Fruit fly (Drosophila melanogaster): ENCODE data around the gene RnpS1.

The RnpS1 gene

dm6 chr3R:9600558-9600959 is 48.7 kb downstream of the RnpS1 start (continued):
- TF ChIP-seq zf30C (GFP tag; optimal IDR thresholded peaks at IDR 0.05) (no peak), CG6175 (GFP tag; IDR thresholded peaks at IDR 0.05) (no peak), CG9727 (GFP tag; optimal IDR thresholded peaks at IDR 0.05) (peak; percentile 72), CG17912 (GFP tag; optimal IDR thresholded peaks at IDR 0.05) (no peak), D19B (GFP tag; optimal IDR thresholded peaks at IDR 0.05) (peak; percentile 41), CG8924 (tag; optimal IDR thresholded peaks at IDR 0.05) (peak; percentile 54), CG8089 (GFP tag; optimal IDR thresholded peaks at IDR 0.05) (no peak), CG8290 (GFP tag; optimal IDR thresholded peaks at IDR 0.05) (no peak), CG8290 (tag; optimal IDR thresholded peaks at IDR 0.05) (peak in 1 of 2 experiments; percentile 0), zfh1 (GFP tag; IDR thresholded peaks at IDR 0.05) (no peak), CG1832 (GFP tag; optimal IDR thresholded peaks at IDR 0.05) (no peak), CG14860 (GFP tag; IDR thresholded peaks at IDR 0.05; ENCODE audit: partially characterized antibody) (no peak), Nf-YC (tag; optimal IDR thresholded peaks at IDR 0.05) (no peak), CG31365 (tag; optimal IDR thresholded peaks at IDR 0.05) (no peak), Abd-B (GFP tag; optimal IDR thresholded peaks at IDR 0.05) (no peak), chm (GFP tag; IDR thresholded peaks at IDR 0.05) (no peak), tx (GFP tag; optimal IDR thresholded peaks at IDR 0.05) (no peak), B-H1 (GFP tag; IDR thresholded peaks at IDR 0.05) (peak; percentile 27; the same call in 1 of the 3 replicates), fd102C (GFP tag; optimal IDR thresholded peaks at IDR 0.05) (no peak), CG9876 (GFP tag; optimal IDR thresholded peaks at IDR 0.05) (no peak), row (GFP tag; IDR thresholded peaks at IDR 0.05) (0 out of 3 replicates have a peak, but pooled peaks have one; percentile 14), CG4820 (GFP tag; optimal IDR thresholded peaks at IDR 0.05) (no peak), schlank (tag; optimal IDR thresholded peaks at IDR 0.05) (no peak), HLHmδ (GFP tag; optimal IDR thresholded peaks at IDR 0.05) (no peak), CG12104 (GFP tag; optimal IDR thresholded peaks at IDR 0.05) (peak; percentile 40), CG6272 (GFP tag; IDR thresholded peaks at IDR 0.05) (no peak), CG8478 (optimal IDR thresholded peaks at IDR 0.05) (no peak), ERR (GFP tag; optimal IDR thresholded peaks at IDR 0.05) (no peak), H2.0 (GFP tag; IDR thresholded peaks at IDR 0.05) (no peak), CG1647 (GFP tag; optimal IDR thresholded peaks at IDR 0.05) (no peak), croc (GFP tag; conservative IDR thresholded peaks at IDR 0.05) (no peak), Ravus (GFP tag; IDR thresholded peaks at IDR 0.05) (no peak), Kr (GFP tag; optimal IDR thresholded peaks at IDR 0.05) (peak; percentile 17), CG8388 (GFP tag; optimal IDR thresholded peaks at IDR 0.05) (peak; percentile 8), CG11456 (GFP tag; IDR thresholded peaks at IDR 0.05) (no peak; the same call in 2 of the 3 replicates), lbe (GFP tag; optimal IDR thresholded peaks at IDR 0.05) (no peak), org-1 (GFP tag; optimal IDR thresholded peaks at IDR 0.05) (no peak), Rx (GFP tag; IDR thresholded peaks at IDR 0.05) (no peak), ac (GFP tag; optimal IDR thresholded peaks at IDR 0.05) (no peak), kni (GFP tag; optimal IDR thresholded peaks at IDR 0.05) (no peak), sqz (GFP tag; optimal IDR thresholded peaks at IDR 0.05) (peak; percentile 27), gem (tag; optimal IDR thresholded peaks at IDR 0.05) (peak; percentile 57), Chrac-16 (GFP tag; optimal IDR thresholded peaks at IDR 0.05) (no peak), CG14667 (GFP tag; IDR thresholded peaks at IDR 0.05) (no peak), NK7.1 (GFP tag; optimal IDR thresholded peaks at IDR 0.05) (no peak), CG1529 (GFP tag; optimal IDR thresholded peaks at IDR 0.05) (peak; percentile 15), CG31388 (GFP tag; optimal IDR thresholded peaks at IDR 0.05) (no peak), dmrt99B (tag; optimal IDR thresholded peaks at IDR 0.05) (peak; percentile 56), CG11695 (GFP tag; IDR thresholded peaks at IDR 0.05) (no peak), D (optimal IDR thresholded peaks at IDR 0.05) (no peak), D (GFP tag; optimal IDR thresholded peaks at IDR 0.05) (no peak), CG15479 (GFP tag; optimal IDR thresholded peaks at IDR 0.05) (no peak), otp (GFP tag; IDR thresholded peaks at IDR 0.05) (no peak)
